Worm (Caenorhabditis elegans) whole organism, L3 larva: ENCODE data around the gene ddx-19.

Experiments used
- R02D3.7 ChIP-seq: fragments of 150-350 bp; optimal IDR thresholded peaks from 2 replicates; lab custom pipeline; 2014; ENCODE audit warnings: missing biosample characterization, missing genetic modification characterization
- ceh-28 ChIP-seq: fragments of 150-350 bp; optimal IDR thresholded peaks from 2 replicates; lab custom pipeline; 2014; ENCODE audit warnings: missing biosample characterization, missing genetic modification reagents, missing genetic modification characterization
- ceh-9 ChIP-seq: sonication (generic microtip); optimal IDR thresholded peaks from 2 replicates; lab custom pipeline; 2018; ENCODE audit warnings: missing biosample characterization, missing genetic modification characterization
- lin-15B ChIP-seq: fragments of 150-350 bp; optimal IDR thresholded peaks from 2 replicates; lab custom pipeline; 2014; ENCODE audit warnings: missing biosample characterization, missing genetic modification characterization
- mml-1 ChIP-seq: fragments of 150-350 bp; sonication (generic microtip); optimal IDR thresholded peaks from 3 replicates; lab custom pipeline; 2014; ENCODE audit warnings: missing biosample characterization, missing genetic modification characterization
- nhr-11 ChIP-seq: fragments of 150-350 bp; optimal IDR thresholded peaks from 2 replicates; lab custom pipeline; 2014; ENCODE audit warnings: missing biosample characterization, missing genetic modification characterization
- nhr-237 ChIP-seq: fragments of 150-350 bp; optimal IDR thresholded peaks from 2 replicates; lab custom pipeline; 2014; ENCODE audit warnings: missing biosample characterization, missing genetic modification characterization
- pha-4 ChIP-seq: fragments of 150-350 bp; optimal IDR thresholded peaks from 2 replicates; lab custom pipeline; 2014; ENCODE audit warnings: missing biosample characterization, missing genetic modification reagents, missing genetic modification characterization
- unc-62 ChIP-seq: fragments of 150-350 bp; sonication (generic microtip); optimal IDR thresholded peaks from 4 replicates; lab custom pipeline; 2014; ENCODE audit warnings: missing biosample characterization, missing genetic modification reagents, missing genetic modification characterization
- ztf-11 ChIP-seq: fragments of 150-350 bp; optimal IDR thresholded peaks from 2 replicates; lab custom pipeline; 2014; ENCODE audit warnings: missing biosample characterization, missing genetic modification characterization
- ztf-4 ChIP-seq: fragments of 150-350 bp; optimal IDR thresholded peaks from 2 replicates; lab custom pipeline; 2014; ENCODE audit warnings: missing biosample characterization, missing genetic modification characterization

- no peak for TF ChIP-seq nhr-11 (tag; lab: Kevin White, UChicago)
- no peak for TF ChIP-seq ztf-4 (tag; lab: Kevin White, UChicago)
- no peak for TF ChIP-seq ceh-28
- TF ChIP-seq pha-4 (tag; lab: Kevin White, UChicago): no peak
- TF ChIP-seq lin-15B (tag; lab: Kevin White, UChicago): no peak
- TF ChIP-seq mml-1 (tag; lab: Kevin White, UChicago): no peak
- TF ChIP-seq unc-62 (GFP tag; lab: Kevin White, UChicago): no peak
- no peak for TF ChIP-seq R02D3.7 (tag; lab: Kevin White, UChicago)
- TF ChIP-seq nhr-237: no peak
- TF ChIP-seq ztf-11: no peak
- TF ChIP-seq ceh-9 (tag; lab: Kevin White, UChicago): no peak
Measured at ce11 chrII:8835857-8836256, 48.8 kb upstream of the ddx-19 start, which contains the start of gene F46C5.4.
